Worm (Caenorhabditis elegans) whole organism, L2 larva: Measurements from ENCODE around the gene K08F9.3.

ENCODE experiments used
- C34F6.9 ChIP-seq: fragments of 150-350 bp; optimal IDR thresholded peaks from 2 replicates; lab custom pipeline; 2014; ENCODE audit warnings: missing biosample characterization, missing genetic modification characterization
- R02D3.7 ChIP-seq: fragments of 150-350 bp; optimal IDR thresholded peaks from 2 replicates; lab custom pipeline; 2014; ENCODE audit warnings: missing biosample characterization, missing genetic modification characterization
- Y55F3AM.14 ChIP-seq: fragments of 200-800 bp; sonication (Bioruptor generic); optimal IDR thresholded peaks from 2 replicates; lab custom pipeline; 2018; ENCODE audit warnings: mild to moderate bottlenecking, missing genetic modification characterization, missing compliant biosample characterization
- alr-1 ChIP-seq: fragments of 150-350 bp; optimal IDR thresholded peaks from 2 replicates; lab custom pipeline; 2014; ENCODE audit warnings: missing biosample characterization, missing genetic modification characterization
- ama-1 ChIP-seq: fragments of 150-350 bp; optimal IDR thresholded peaks from 2 replicates; lab custom pipeline; 2018; ENCODE audit warnings: inconsistent platforms
- blmp-1 ChIP-seq: sonication (generic microtip); optimal IDR thresholded peaks from 2 replicates; lab custom pipeline; 2017; ENCODE audit warnings: missing genetic modification characterization, mild to moderate bottlenecking, missing compliant biosample characterization, antibody characterized with exemption, moderate library complexity; ENCODE audit not compliant: insufficient read depth
- ceh-16 ChIP-seq: fragments of 150-350 bp; optimal IDR thresholded peaks from 2 replicates; lab custom pipeline; 2014; ENCODE audit warnings: missing biosample characterization, missing genetic modification characterization
- egl-27 ChIP-seq: sonication (generic microtip); optimal IDR thresholded peaks from 3 replicates; lab custom pipeline; 2017; ENCODE audit warnings: missing biosample characterization, missing genetic modification reagents, missing genetic modification characterization
- elt-3 ChIP-seq: sonication (generic microtip); optimal IDR thresholded peaks from 2 replicates; lab custom pipeline; 2017; ENCODE audit warnings: missing biosample characterization, missing genetic modification characterization
- fos-1 ChIP-seq: fragments of 150-350 bp; optimal IDR thresholded peaks from 2 replicates; lab custom pipeline; 2014; ENCODE audit warnings: missing biosample characterization, missing genetic modification characterization
- lin-13 ChIP-seq: fragments of 150-350 bp; optimal IDR thresholded peaks from 2 replicates; lab custom pipeline; 2014; ENCODE audit warnings: missing biosample characterization, missing genetic modification reagents, missing genetic modification characterization
- lin-39 ChIP-seq: fragments of 150-350 bp; optimal IDR thresholded peaks from 2 replicates; lab custom pipeline; 2014; ENCODE audit warnings: missing biosample characterization, missing genetic modification reagents, missing genetic modification characterization
- lsy-2 ChIP-seq, 2 experiments: fragments of 150-350 bp in 1 of 2; sonication (generic microtip) in 1 of 2; optimal IDR thresholded peaks; 2 replicates each; lab custom pipeline; 2014 to 2017; ENCODE audit warnings: missing biosample characterization in 2 of 2, missing genetic modification characterization in 2 of 2
- mab-5 ChIP-seq: fragments of 150-350 bp; optimal IDR thresholded peaks from 2 replicates; lab custom pipeline; 2014; ENCODE audit warnings: missing biosample characterization, missing genetic modification characterization
- mbf-1 ChIP-seq: sonication (generic microtip); optimal IDR thresholded peaks from 2 replicates; lab custom pipeline; 2017; ENCODE audit warnings: missing biosample characterization, missing genetic modification characterization
- mdl-1 ChIP-seq, 2 experiments: fragments of 150-350 bp in 1 of 2; sonication (generic microtip) in 1 of 2; optimal IDR thresholded peaks; 2 replicates each; lab custom pipeline; 2017; ENCODE audit warnings: missing biosample characterization in 2 of 2, missing genetic modification characterization in 2 of 2
- nhr-10 ChIP-seq: sonication (generic microtip); optimal IDR thresholded peaks from 2 replicates; lab custom pipeline; 2017; ENCODE audit warnings: missing biosample characterization, missing genetic modification characterization
- nhr-129 ChIP-seq: fragments of 150-350 bp; optimal IDR thresholded peaks from 2 replicates; lab custom pipeline; 2014; ENCODE audit warnings: missing biosample characterization, missing genetic modification characterization
- nhr-21 ChIP-seq: fragments of 150-350 bp; optimal IDR thresholded peaks from 2 replicates; lab custom pipeline; 2014; ENCODE audit warnings: missing biosample characterization, missing genetic modification characterization
- nhr-237 ChIP-seq: fragments of 150-350 bp; optimal IDR thresholded peaks from 2 replicates; lab custom pipeline; 2014; ENCODE audit warnings: missing biosample characterization, missing genetic modification characterization
- nhr-25 ChIP-seq: fragments of 150-350 bp; sonication (generic microtip); optimal IDR thresholded peaks from 3 replicates; lab custom pipeline; 2014; ENCODE audit warnings: missing biosample characterization, missing genetic modification characterization
- nhr-6 ChIP-seq: fragments of 150-350 bp; optimal IDR thresholded peaks from 2 replicates; lab custom pipeline; 2014; ENCODE audit warnings: missing biosample characterization, missing genetic modification characterization
- sem-4 ChIP-seq: fragments of 150-350 bp; optimal IDR thresholded peaks from 2 replicates; lab custom pipeline; 2014; ENCODE audit warnings: missing biosample characterization, missing genetic modification reagents, missing genetic modification characterization
- skn-1 ChIP-seq: sonication (generic microtip); optimal IDR thresholded peaks from 2 replicates; lab custom pipeline; 2017; ENCODE audit warnings: missing biosample characterization, missing genetic modification characterization
- sma-3 ChIP-seq: sonication (generic microtip); optimal IDR thresholded peaks from 2 replicates; lab custom pipeline; 2016; ENCODE audit warnings: missing genetic modification reagents, missing genetic modification characterization, missing compliant biosample characterization
- snpc-4 ChIP-seq: fragments of 150-350 bp; optimal IDR thresholded peaks from 2 replicates; lab custom pipeline; 2014; ENCODE audit warnings: missing biosample characterization, missing genetic modification characterization
- ztf-1 ChIP-seq: fragments of 200-800 bp; sonication (Bioruptor generic); conservative IDR thresholded peaks from 2 replicates; pipeline ENCODE4 v1.3.6; 2022; ENCODE audit warnings: missing genetic modification characterization, missing compliant biosample characterization
- ztf-11 ChIP-seq: sonication (generic microtip); optimal IDR thresholded peaks from 2 replicates; lab custom pipeline; 2017; ENCODE audit warnings: missing biosample characterization, missing genetic modification characterization

The K08F9.3 gene

DNA sequence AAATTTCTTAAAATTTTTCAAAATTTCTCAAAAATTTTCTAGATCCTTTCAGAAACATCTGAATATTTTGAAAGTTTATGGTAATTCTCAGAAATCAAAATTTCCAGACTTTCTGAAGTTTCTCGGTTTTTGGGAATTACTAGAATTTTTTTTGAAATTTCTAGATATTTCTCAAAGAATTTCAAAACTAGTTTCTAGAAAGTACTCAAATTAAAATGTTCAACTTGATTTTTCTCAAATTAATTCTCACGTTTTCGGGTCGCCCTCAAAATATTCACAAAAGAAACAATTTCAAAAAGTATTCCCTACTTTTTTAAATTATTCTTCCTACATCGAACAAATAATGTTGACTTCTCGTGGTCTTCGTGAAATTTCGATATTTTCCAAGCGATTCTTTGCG lies 39.4 kb downstream of the K08F9.3 start, which contains the start of gene T09F5.10:
Gene T09F5.10 (plus strand): TSS at position 301 of the 400 bp plus-strand sequence.
- TF ChIP-seq nhr-237 (tag; lab: Kevin White, UChicago) (no peak), fos-1 (no peak), lin-13 (GFP tag; lab: Kevin White, UChicago) (no peak), C34F6.9 (tag; lab: Kevin White, UChicago) (no peak), sma-3 (no peak), lin-39 (tag; lab: Kevin White, UChicago) (no peak), mab-5 (tag; lab: Kevin White, UChicago) (no peak), nhr-25 (tag; lab: Kevin White, UChicago) (no peak), ceh-16 (tag; lab: Kevin White, UChicago) (no peak), R02D3.7 (no peak), Y55F3AM.14 (GFP tag; lab: Kevin White, UChicago) (no peak)

DNA sequence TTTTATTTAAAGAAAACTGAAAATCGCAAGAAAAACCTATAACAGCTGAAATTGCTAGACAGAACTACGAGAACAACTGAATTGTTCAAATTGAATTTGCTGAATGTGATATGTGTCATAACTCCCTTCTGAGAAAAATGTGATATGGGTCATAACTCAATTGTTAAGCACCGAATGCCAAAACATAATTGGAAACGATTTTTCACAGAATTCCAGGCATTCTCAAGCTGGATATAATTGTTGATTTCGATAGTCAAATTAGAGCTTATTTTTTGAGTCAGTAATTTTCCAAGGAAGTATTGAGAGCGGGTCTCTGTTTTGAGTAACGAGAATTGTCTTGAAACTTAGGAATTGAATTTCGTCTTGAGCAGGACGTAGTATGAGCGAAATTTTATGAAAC lies 41.6 kb downstream of the K08F9.3 start:
- no peak for TF ChIP-seq mab-5 (tag; lab: Kevin White, UChicago)
- TF ChIP-seq lsy-2 (tag; optimal IDR thresholded peaks at IDR 0.05; lab: Kevin White, UChicago), result no peak
- no peak for TF ChIP-seq ama-1 (lab: Kevin White, UChicago)
- TF ChIP-seq lin-39 (tag; lab: Kevin White, UChicago), result no peak
- TF ChIP-seq skn-1 (tag; lab: Kevin White, UChicago), result no peak
- no peak for TF ChIP-seq fos-1
- TF ChIP-seq nhr-10, result no peak
- TF ChIP-seq nhr-21, result peak; percentile 21

DNA sequence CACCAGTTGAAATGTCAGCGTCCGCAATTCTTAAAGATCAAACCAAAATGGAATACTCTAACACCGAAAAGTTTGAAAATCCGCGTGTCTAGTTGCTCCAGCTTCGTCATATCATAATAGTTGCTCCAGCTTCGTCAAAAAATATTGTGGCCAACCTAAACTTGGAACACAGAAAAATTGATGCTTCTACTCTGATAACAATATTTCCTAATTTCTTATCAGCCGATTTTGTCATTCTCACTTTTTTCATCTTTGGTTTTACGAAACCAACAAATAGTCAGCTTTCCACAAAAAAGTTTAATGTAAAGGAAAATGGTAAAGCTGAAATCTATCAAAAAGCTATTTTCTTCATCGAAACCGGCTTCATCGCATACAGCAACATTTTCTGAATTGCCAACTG lies 42.1 kb downstream of the K08F9.3 start, which contains the start of gene fbxa-84:
Gene fbxa-84 (plus strand): TSS at position 34 of the 400 bp plus-strand sequence.
- TF ChIP-seq egl-27 (tag; lab: Kevin White, UChicago) (no peak), mab-5 (tag; lab: Kevin White, UChicago) (no peak), fos-1 (peak; percentile 67), nhr-6 (tag; lab: Kevin White, UChicago) (no peak)

DNA sequence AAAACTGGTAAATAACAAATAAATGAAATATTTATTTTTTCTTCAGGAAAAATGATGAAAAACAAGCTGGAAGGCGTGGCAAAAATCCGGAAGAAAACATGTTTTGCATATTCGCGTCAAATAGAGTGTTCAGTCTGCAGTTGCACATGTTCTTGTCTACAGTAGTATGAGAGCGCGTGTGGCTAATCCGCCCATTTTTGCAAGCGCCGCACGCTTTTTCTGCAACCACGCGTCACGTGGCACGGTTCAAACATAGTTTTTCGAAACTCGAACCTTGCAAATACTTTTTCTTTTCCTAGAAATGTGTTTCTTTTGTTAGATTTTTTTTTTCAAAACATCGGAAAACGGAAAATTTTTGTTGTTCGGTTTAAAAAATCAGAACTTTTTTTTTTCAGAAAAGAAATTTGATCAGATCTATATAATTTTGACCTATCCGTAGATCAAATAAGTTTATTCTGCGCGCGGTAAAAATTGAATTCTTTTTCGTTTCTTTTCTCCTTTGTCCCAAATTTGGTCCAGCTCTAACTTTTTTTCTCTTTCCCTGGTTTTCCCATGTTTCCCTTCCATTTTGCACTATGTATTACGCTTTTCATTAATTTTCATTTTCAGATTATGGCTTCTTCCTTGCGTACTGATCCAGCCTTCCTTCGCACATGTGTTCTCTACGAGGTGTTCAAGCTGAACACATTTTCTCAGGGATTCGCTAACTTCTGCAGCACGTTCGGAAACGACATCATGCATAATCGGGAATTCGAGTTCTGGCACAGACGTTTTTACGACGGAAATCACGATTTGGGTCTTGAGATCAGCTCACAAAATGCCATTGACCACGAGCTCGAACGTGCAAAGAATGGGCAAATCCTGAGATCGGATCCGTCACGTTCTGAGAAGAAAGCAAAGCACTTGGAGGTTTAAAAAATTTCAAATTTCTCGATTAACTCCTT lies 44.0 kb downstream of the K08F9.3 start, which contains the start of gene Y75B12B.1:
Gene Y75B12B.1 (plus strand): TSS at position 603 of the 944 bp plus-strand sequence.
- TF ChIP-seq skn-1 (tag; lab: Kevin White, UChicago) (no peak), sma-3 (no peak), Y55F3AM.14 (GFP tag; lab: Kevin White, UChicago) (no peak), elt-3 (tag; lab: Kevin White, UChicago) (no peak), mbf-1 (no peak), mdl-1 (tag; optimal IDR thresholded peaks at IDR 0.05; lab: Kevin White, UChicago) (no peak), ztf-11 (tag; lab: Kevin White, UChicago) (no peak), C34F6.9 (tag; lab: Kevin White, UChicago) (no peak)

DNA sequence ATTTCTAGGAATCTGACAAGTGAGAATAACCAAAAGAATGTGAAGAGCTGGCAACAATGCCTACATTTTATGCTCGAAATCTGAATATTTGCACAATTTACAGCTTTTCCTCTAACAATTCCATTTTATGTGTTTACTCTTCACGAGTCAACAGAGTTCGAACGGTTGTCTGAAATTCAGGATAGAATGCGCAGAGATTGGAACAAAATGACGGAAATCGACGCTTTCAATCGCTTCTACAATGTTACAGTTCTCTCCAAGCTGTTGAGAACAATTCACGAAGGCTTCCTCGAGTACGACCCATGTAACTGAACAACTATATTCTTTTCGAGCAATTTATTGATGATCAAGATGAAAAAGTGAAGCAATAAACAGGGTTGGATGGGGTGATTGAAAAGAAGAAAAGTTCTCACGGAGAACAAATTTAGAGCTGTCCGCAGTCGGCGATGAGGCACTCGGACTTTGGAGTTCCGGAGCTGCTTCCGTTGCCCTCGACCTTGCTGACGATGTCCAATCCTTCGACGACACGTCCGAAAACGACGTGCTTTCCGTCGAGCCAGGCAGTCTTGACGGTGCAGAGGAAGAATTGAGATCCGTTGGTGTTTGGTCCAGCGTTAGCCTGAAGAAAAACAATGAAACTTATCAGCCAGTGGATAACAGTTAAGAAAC lies 46.0 kb downstream of the K08F9.3 start, which contains the start of gene Y75B12B.3:
Gene Y75B12B.3 (minus strand): TSS at position 21 of the 669 bp plus-strand sequence.
- TF ChIP-seq nhr-129 (tag; lab: Kevin White, UChicago), result no peak
- TF ChIP-seq sem-4 (tag; lab: Kevin White, UChicago), result no peak
- TF ChIP-seq snpc-4 (tag; lab: Kevin White, UChicago), result no peak
- TF ChIP-seq ztf-1, result no peak
- TF ChIP-seq ztf-11 (tag; lab: Kevin White, UChicago), result no peak
- peak; percentile 75 for TF ChIP-seq ama-1 (lab: Kevin White, UChicago)
- TF ChIP-seq lsy-2 (tag; optimal IDR thresholded peaks at IDR 0.05; lab: Kevin White, UChicago), result peak in 1 of 2 experiments; percentile 29
- TF ChIP-seq sma-3, result no peak
- TF ChIP-seq blmp-1, result no peak
- no peak for TF ChIP-seq alr-1
